Worm (Caenorhabditis elegans) whole organism, L2 larva: ENCODE results near the gene Y105C5B.8.

ENCODE experiments used
- Y55F3AM.14 ChIP-seq: fragments of 200-800 bp; sonication (Bioruptor generic); optimal IDR thresholded peaks from 2 replicates; lab custom pipeline; 2018; ENCODE audit warnings: mild to moderate bottlenecking, missing genetic modification characterization, missing compliant biosample characterization
- alr-1 ChIP-seq: fragments of 150-350 bp; optimal IDR thresholded peaks from 2 replicates; lab custom pipeline; 2014; ENCODE audit warnings: missing biosample characterization, missing genetic modification characterization
- aly-2 ChIP-seq: fragments of 150-350 bp; optimal IDR thresholded peaks from 2 replicates; lab custom pipeline; 2014; ENCODE audit warnings: missing biosample characterization, missing genetic modification characterization
- ama-1 ChIP-seq: fragments of 150-350 bp; optimal IDR thresholded peaks from 2 replicates; lab custom pipeline; 2018; ENCODE audit warnings: inconsistent platforms
- blmp-1 ChIP-seq: sonication (generic microtip); optimal IDR thresholded peaks from 2 replicates; lab custom pipeline; 2017; ENCODE audit warnings: missing genetic modification characterization, mild to moderate bottlenecking, missing compliant biosample characterization, antibody characterized with exemption, moderate library complexity; ENCODE audit not compliant: insufficient read depth
- ceh-16 ChIP-seq: fragments of 150-350 bp; optimal IDR thresholded peaks from 2 replicates; lab custom pipeline; 2014; ENCODE audit warnings: missing biosample characterization, missing genetic modification characterization
- ceh-82 ChIP-seq: fragments of 150-350 bp; optimal IDR thresholded peaks from 2 replicates; lab custom pipeline; 2014; ENCODE audit warnings: missing biosample characterization, missing genetic modification characterization
- crh-2 ChIP-seq: sonication (generic microtip); optimal IDR thresholded peaks from 2 replicates; lab custom pipeline; 2017; ENCODE audit warnings: missing biosample characterization, missing genetic modification characterization
- egl-27 ChIP-seq: sonication (generic microtip); optimal IDR thresholded peaks from 3 replicates; lab custom pipeline; 2017; ENCODE audit warnings: missing biosample characterization, missing genetic modification reagents, missing genetic modification characterization
- elt-1 ChIP-seq: fragments of 150-350 bp; optimal IDR thresholded peaks from 2 replicates; lab custom pipeline; 2014; ENCODE audit warnings: missing biosample characterization, missing genetic modification characterization
- gmeb-1 ChIP-seq: fragments of 150-350 bp; optimal IDR thresholded peaks from 2 replicates; lab custom pipeline; 2014; ENCODE audit warnings: missing biosample characterization, missing genetic modification characterization
- lin-11 ChIP-seq: fragments of 150-350 bp; sonication (generic microtip); optimal IDR thresholded peaks from 2 replicates; lab custom pipeline; 2014; ENCODE audit warnings: missing biosample characterization, missing genetic modification characterization, inconsistent platforms, mixed read lengths
- lin-39 ChIP-seq: fragments of 150-350 bp; optimal IDR thresholded peaks from 2 replicates; lab custom pipeline; 2014; ENCODE audit warnings: missing biosample characterization, missing genetic modification reagents, missing genetic modification characterization
- mab-5 ChIP-seq: fragments of 150-350 bp; optimal IDR thresholded peaks from 2 replicates; lab custom pipeline; 2014; ENCODE audit warnings: missing biosample characterization, missing genetic modification characterization
- mbf-1 ChIP-seq: sonication (generic microtip); optimal IDR thresholded peaks from 2 replicates; lab custom pipeline; 2017; ENCODE audit warnings: missing biosample characterization, missing genetic modification characterization
- mdl-1 ChIP-seq, 2 experiments: fragments of 150-350 bp in 1 of 2; sonication (generic microtip) in 1 of 2; optimal IDR thresholded peaks; 2 replicates each; lab custom pipeline; 2017; ENCODE audit warnings: missing biosample characterization in 2 of 2, missing genetic modification characterization in 2 of 2
- nhr-10 ChIP-seq: sonication (generic microtip); optimal IDR thresholded peaks from 2 replicates; lab custom pipeline; 2017; ENCODE audit warnings: missing biosample characterization, missing genetic modification characterization
- nhr-11 ChIP-seq: fragments of 150-350 bp; optimal IDR thresholded peaks from 2 replicates; lab custom pipeline; 2014; ENCODE audit warnings: missing biosample characterization, missing genetic modification characterization
- nhr-12 ChIP-seq: fragments of 150-350 bp; optimal IDR thresholded peaks from 2 replicates; lab custom pipeline; 2014; ENCODE audit warnings: missing biosample characterization, missing genetic modification characterization
- nhr-21 ChIP-seq: fragments of 150-350 bp; optimal IDR thresholded peaks from 2 replicates; lab custom pipeline; 2014; ENCODE audit warnings: missing biosample characterization, missing genetic modification characterization
- nhr-23 ChIP-seq: fragments of 150-350 bp; optimal IDR thresholded peaks from 2 replicates; lab custom pipeline; 2014; ENCODE audit warnings: missing biosample characterization, missing genetic modification reagents, missing genetic modification characterization
- nhr-237 ChIP-seq: fragments of 150-350 bp; optimal IDR thresholded peaks from 2 replicates; lab custom pipeline; 2014; ENCODE audit warnings: missing biosample characterization, missing genetic modification characterization
- nhr-25 ChIP-seq: fragments of 150-350 bp; sonication (generic microtip); optimal IDR thresholded peaks from 3 replicates; lab custom pipeline; 2014; ENCODE audit warnings: missing biosample characterization, missing genetic modification characterization
- nhr-6 ChIP-seq: fragments of 150-350 bp; optimal IDR thresholded peaks from 2 replicates; lab custom pipeline; 2014; ENCODE audit warnings: missing biosample characterization, missing genetic modification characterization
- nhr-77 ChIP-seq: fragments of 150-350 bp; optimal IDR thresholded peaks from 2 replicates; lab custom pipeline; 2014; ENCODE audit warnings: missing biosample characterization, missing genetic modification characterization
- peb-1 ChIP-seq: fragments of 150-350 bp; optimal IDR thresholded peaks from 2 replicates; lab custom pipeline; 2014; ENCODE audit warnings: missing biosample characterization, missing genetic modification characterization
- sem-4 ChIP-seq: fragments of 150-350 bp; optimal IDR thresholded peaks from 2 replicates; lab custom pipeline; 2014; ENCODE audit warnings: missing biosample characterization, missing genetic modification reagents, missing genetic modification characterization
- skn-1 ChIP-seq: sonication (generic microtip); optimal IDR thresholded peaks from 2 replicates; lab custom pipeline; 2017; ENCODE audit warnings: missing biosample characterization, missing genetic modification characterization
- sma-3 ChIP-seq: sonication (generic microtip); optimal IDR thresholded peaks from 2 replicates; lab custom pipeline; 2016; ENCODE audit warnings: missing genetic modification reagents, missing genetic modification characterization, missing compliant biosample characterization
- snpc-4 ChIP-seq: fragments of 150-350 bp; optimal IDR thresholded peaks from 2 replicates; lab custom pipeline; 2014; ENCODE audit warnings: missing biosample characterization, missing genetic modification characterization
- unc-55 ChIP-seq: fragments of 150-350 bp; sonication (generic microtip); optimal IDR thresholded peaks from 3 replicates; lab custom pipeline; 2014; ENCODE audit warnings: missing biosample characterization, missing genetic modification reagents, missing genetic modification characterization
- unc-62 ChIP-seq: fragments of 150-350 bp; optimal IDR thresholded peaks from 2 replicates; lab custom pipeline; 2014; ENCODE audit warnings: missing biosample characterization, missing genetic modification reagents, missing genetic modification characterization
- zag-1 ChIP-seq: fragments of 150-350 bp; optimal IDR thresholded peaks from 2 replicates; lab custom pipeline; 2014; ENCODE audit warnings: missing biosample characterization, missing genetic modification characterization
- ztf-1 ChIP-seq: fragments of 200-800 bp; sonication (Bioruptor generic); conservative IDR thresholded peaks from 2 replicates; pipeline ENCODE4 v1.3.6; 2022; ENCODE audit warnings: missing genetic modification characterization, missing compliant biosample characterization
- ztf-11 ChIP-seq: sonication (generic microtip); optimal IDR thresholded peaks from 2 replicates; lab custom pipeline; 2017; ENCODE audit warnings: missing biosample characterization, missing genetic modification characterization
- ztf-4 ChIP-seq: fragments of 150-350 bp; optimal IDR thresholded peaks from 2 replicates; lab custom pipeline; 2014; ENCODE audit warnings: missing biosample characterization, missing genetic modification characterization

Gene Y105C5B.8

DNA sequence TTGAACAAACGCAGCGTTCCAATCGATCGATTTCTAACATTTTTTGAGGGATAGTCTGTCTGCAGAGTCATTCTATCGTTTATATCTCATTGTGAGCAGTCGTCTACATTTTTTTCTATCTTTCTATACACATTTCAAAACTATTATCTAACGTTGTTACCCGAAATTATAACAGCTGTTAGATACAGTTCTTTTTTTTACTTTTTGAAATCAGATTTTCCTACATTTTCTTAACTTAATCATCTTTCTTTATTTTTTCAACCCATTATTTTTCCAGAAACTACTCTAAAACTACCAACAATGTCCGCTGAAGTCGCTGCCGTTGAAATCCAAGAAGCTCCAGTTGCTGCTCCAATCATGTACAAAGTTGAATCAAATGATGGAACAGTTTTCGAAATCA is 19.9 kb upstream of the Y105C5B.8 start, which contains the start of gene skr-10:
Gene skr-10 (plus strand): TSS at position 301 of the 400 bp plus-strand sequence.
- TF ChIP-seq ztf-11 (tag; lab: Kevin White, UChicago), result no peak
- TF ChIP-seq skn-1 (tag; lab: Kevin White, UChicago), result no peak

DNA sequence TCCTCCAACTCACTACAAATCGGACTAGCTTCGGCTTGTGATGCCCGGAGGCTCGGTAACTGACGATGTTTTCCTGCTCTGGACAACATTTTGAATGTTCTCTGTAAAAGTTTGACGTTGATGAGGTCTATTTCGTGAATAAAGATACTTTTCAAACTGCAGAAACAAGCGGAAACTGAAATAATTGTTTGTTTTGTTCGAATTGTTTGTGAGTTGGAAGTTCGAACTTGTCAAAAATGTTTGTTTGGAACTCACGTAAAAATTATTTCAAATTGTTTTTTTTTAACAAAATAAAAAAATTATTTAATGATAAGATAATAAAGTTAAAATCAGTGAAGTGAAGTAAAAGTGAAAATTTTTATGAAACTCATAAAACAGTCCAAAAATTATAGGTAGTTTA is 14.8 kb upstream of the Y105C5B.8 start, which contains the start of gene Y105C5B.11:
Gene Y105C5B.11 (minus strand): TSS at position 101 of the 400 bp plus-strand sequence.
- TF ChIP-seq nhr-11 (no peak), mdl-1 (tag; optimal IDR thresholded peaks at IDR 0.05; lab: Kevin White, UChicago) (no peak), nhr-6 (tag; lab: Kevin White, UChicago) (no peak), blmp-1 (tag; lab: Kevin White, UChicago) (no peak), ama-1 (lab: Kevin White, UChicago) (no peak), nhr-77 (no peak), mab-5 (tag; lab: Kevin White, UChicago) (no peak), ztf-11 (tag; lab: Kevin White, UChicago) (no peak), mbf-1 (tag; lab: Kevin White, UChicago) (no peak), gmeb-1 (no peak)

DNA sequence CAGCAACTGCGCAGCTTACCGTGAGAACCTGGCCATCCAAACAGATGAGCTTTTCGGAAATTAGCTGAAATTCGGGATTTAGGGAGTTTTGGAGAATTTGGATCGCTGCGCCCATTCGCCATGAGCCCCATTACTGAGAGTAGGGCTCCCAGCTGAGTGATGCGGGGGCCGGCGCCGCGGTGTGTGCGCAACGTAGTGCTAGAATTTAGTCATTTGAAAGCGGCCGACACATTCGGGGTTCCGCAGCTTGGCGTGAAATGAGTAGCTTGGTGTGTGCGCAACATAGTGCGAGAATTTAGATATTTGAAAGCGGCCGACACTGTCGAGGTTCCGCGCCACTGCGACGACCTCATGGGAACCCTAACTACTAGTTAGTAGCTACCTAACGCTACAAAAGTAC is 14.2 kb upstream of the Y105C5B.8 start:
- no peak for TF ChIP-seq elt-1 (tag; lab: Kevin White, UChicago)
- no peak for TF ChIP-seq gmeb-1
- TF ChIP-seq aly-2, result no peak
- no peak for TF ChIP-seq nhr-237 (tag; lab: Kevin White, UChicago)
- no peak for TF ChIP-seq egl-27
- no peak for TF ChIP-seq lin-39 (tag; lab: Kevin White, UChicago)
- no peak for TF ChIP-seq nhr-21 (tag; lab: Kevin White, UChicago)

DNA sequence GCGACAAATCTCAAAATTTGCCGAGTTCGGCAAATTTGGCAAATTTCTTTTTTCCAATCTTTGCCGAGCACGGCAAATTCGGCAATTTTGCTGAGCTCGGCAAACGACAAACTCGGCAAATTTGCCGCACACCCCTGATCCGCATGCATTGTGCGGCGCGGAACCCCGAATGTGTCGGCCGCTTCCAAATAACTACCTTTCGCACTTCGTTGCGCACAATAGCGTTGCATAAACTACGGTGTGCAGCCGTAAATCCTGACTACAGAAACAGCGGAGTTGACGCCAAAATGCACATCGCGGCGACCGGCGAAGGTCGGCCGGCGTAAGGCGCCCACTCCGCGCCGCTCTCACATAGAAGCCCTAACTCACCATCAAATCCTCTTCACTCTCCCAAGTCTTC is 11.8 kb upstream of the Y105C5B.8 start:
- TF ChIP-seq nhr-23 (tag; lab: Kevin White, UChicago) (no peak), nhr-10 (tag; lab: Kevin White, UChicago) (no peak), nhr-237 (tag; lab: Kevin White, UChicago) (no peak), ztf-4 (tag; lab: Kevin White, UChicago) (no peak), nhr-11 (no peak), unc-55 (no peak), ceh-82 (tag; lab: Kevin White, UChicago) (no peak), blmp-1 (tag; lab: Kevin White, UChicago) (no peak), mdl-1 (tag; optimal IDR thresholded peaks at IDR 0.05; lab: Kevin White, UChicago) (no peak), elt-1 (tag; lab: Kevin White, UChicago) (no peak), lin-11 (no peak), egl-27 (no peak), sma-3 (no peak), alr-1 (no peak), zag-1 (tag; lab: Kevin White, UChicago) (no peak), Y55F3AM.14 (GFP tag; lab: Kevin White, UChicago) (no peak)

DNA sequence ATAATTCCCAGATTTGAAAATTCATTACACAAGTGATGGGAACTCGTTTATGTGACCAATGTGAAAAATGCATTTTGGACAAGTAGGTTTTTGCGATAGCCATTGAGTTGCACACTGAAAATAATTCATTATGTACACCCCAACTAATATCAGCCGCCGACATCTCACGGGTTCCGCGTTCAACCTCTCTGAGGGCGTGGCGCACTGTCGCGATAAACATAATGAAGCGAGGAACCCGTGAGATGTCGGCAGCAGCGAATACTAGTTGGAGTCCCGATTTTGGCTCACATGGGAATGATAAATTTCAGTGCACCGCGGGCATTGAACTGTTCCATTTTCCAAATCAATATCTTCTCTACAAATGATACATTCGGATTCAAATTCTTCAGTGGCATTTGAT is 10.4 kb upstream of the Y105C5B.8 start:
- TF ChIP-seq nhr-23 (tag; lab: Kevin White, UChicago) (no peak), elt-1 (tag; lab: Kevin White, UChicago) (no peak), sem-4 (tag; lab: Kevin White, UChicago) (no peak), zag-1 (tag; lab: Kevin White, UChicago) (no peak), nhr-10 (tag; lab: Kevin White, UChicago) (no peak), unc-55 (no peak), mbf-1 (tag; lab: Kevin White, UChicago) (no peak), sma-3 (no peak), ceh-16 (tag; lab: Kevin White, UChicago) (no peak), unc-62 (GFP tag; lab: Kevin White, UChicago) (no peak), ceh-82 (tag; lab: Kevin White, UChicago) (no peak), ztf-11 (tag; lab: Kevin White, UChicago) (no peak), snpc-4 (tag; lab: Kevin White, UChicago) (no peak), nhr-25 (no peak), nhr-12 (tag; lab: Kevin White, UChicago) (no peak)

DNA sequence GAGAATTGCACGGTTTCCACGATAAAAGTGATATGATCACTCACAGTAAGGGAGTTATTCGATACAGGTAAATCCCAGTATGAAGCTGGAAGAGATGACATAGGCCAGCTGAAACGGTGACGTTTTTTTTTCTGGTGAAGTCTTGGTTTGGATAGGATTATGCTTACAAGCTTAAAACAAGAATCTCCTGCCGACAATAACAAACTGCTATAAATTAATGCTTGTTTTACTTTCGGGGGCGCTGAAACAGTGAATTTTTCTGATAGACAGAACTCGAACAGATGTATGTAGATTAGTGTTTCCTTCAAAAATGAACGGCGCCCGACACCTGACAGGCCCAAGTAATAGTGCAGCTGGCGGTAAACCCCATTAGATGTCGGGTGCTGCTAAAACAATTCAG is 7.2 kb upstream of the Y105C5B.8 start, which contains the start of gene srv-16:
Gene srv-16 (minus strand): TSS at position 101 of the 400 bp plus-strand sequence.
- TF ChIP-seq nhr-23 (tag; lab: Kevin White, UChicago), result no peak
- no peak for TF ChIP-seq elt-1 (tag; lab: Kevin White, UChicago)
- no peak for TF ChIP-seq sma-3
- TF ChIP-seq nhr-77, result no peak
- no peak for TF ChIP-seq crh-2 (tag; lab: Kevin White, UChicago)
- no peak for TF ChIP-seq sem-4 (tag; lab: Kevin White, UChicago)
- TF ChIP-seq snpc-4 (tag; lab: Kevin White, UChicago), result no peak
- no peak for TF ChIP-seq Y55F3AM.14 (GFP tag; lab: Kevin White, UChicago)
- no peak for TF ChIP-seq ztf-1
- no peak for TF ChIP-seq aly-2
- TF ChIP-seq peb-1 (tag; lab: Kevin White, UChicago), result no peak
- TF ChIP-seq ceh-16 (tag; lab: Kevin White, UChicago), result no peak
- no peak for TF ChIP-seq lin-11
- TF ChIP-seq gmeb-1, result no peak
- TF ChIP-seq lin-39 (tag; lab: Kevin White, UChicago), result no peak
- TF ChIP-seq ztf-11 (tag; lab: Kevin White, UChicago), result no peak
- TF ChIP-seq alr-1, result no peak
